Fruit fly (Drosophila melanogaster) whole organism, embryonic: Measurements from ENCODE around the gene Pde9.

Experiments
- Ada2b ChIP-seq: fragments of 200-800 bp; sonication (Bioruptor generic); IDR thresholded peaks from 2 replicates; pipeline ENCODE4 v1.3.6; 2022; ENCODE audit warnings: missing biosample characterization, missing genetic modification characterization
- Asciz ChIP-seq: fragments of 200-800 bp; sonication (Bioruptor generic); optimal IDR thresholded peaks from 2 replicates; lab custom pipeline; 2017; ENCODE audit warnings: missing biosample characterization, mild to moderate bottlenecking, missing genetic modification characterization, missing genetic modification reagents
- Atf6 ChIP-seq: fragments of 200-800 bp; sonication (Bioruptor generic); IDR thresholded peaks from 2 replicates; pipeline ENCODE4 v1.3.6; 2022; ENCODE audit warnings: missing biosample characterization, missing genetic modification characterization
- B-H1 ChIP-seq: fragments of 200-800 bp; sonication (Bioruptor generic); IDR thresholded peaks from 3 replicates; pipeline ENCODE4 v1.3.6; 2022; ENCODE audit warnings: missing biosample characterization, missing genetic modification characterization
- CG11695 ChIP-seq: fragments of 200-800 bp; sonication (Bioruptor generic); IDR thresholded peaks from 3 replicates; pipeline ENCODE4 v1.3.6; 2022; ENCODE audit warnings: missing biosample characterization, missing genetic modification characterization
- CG13624 ChIP-seq: fragments of 200-800 bp; sonication (Bioruptor generic); optimal IDR thresholded peaks from 2 replicates; lab custom pipeline; 2016; ENCODE audit warnings: missing biosample characterization, missing genetic modification characterization
- CG15514 ChIP-seq: fragments of 200-800 bp; sonication (Bioruptor generic); optimal IDR thresholded peaks from 3 replicates; lab custom pipeline; 2017; ENCODE audit warnings: missing biosample characterization, missing genetic modification characterization, mild to moderate bottlenecking, moderate library complexity, missing genetic modification reagents
- CG15601 ChIP-seq: fragments of 200-800 bp; sonication (Bioruptor generic); optimal IDR thresholded peaks from 3 replicates; lab custom pipeline; 2019; ENCODE audit warnings: missing biosample characterization, mild to moderate bottlenecking, missing genetic modification characterization, moderate library complexity
- CG17612 ChIP-seq: fragments of 200-800 bp; sonication (Bioruptor generic); IDR thresholded peaks from 2 replicates; pipeline ENCODE4 v1.3.6; 2022; ENCODE audit warnings: missing biosample characterization, missing genetic modification characterization
- CG17829 ChIP-seq: fragments of 200-800 bp; optimal IDR thresholded peaks from 2 replicates; lab custom pipeline; 2019; ENCODE audit warnings: missing biosample characterization, mild to moderate bottlenecking, missing genetic modification characterization, moderate library complexity
- CG18262 ChIP-seq: fragments of 200-800 bp; optimal IDR thresholded peaks from 3 replicates; lab custom pipeline; 2019; ENCODE audit warnings: missing biosample characterization, mild to moderate bottlenecking, missing genetic modification characterization, moderate library complexity
- CG2202 ChIP-seq: fragments of 200-800 bp; sonication (Bioruptor generic); optimal IDR thresholded peaks from 2 replicates; lab custom pipeline; 2018; ENCODE audit warnings: missing biosample characterization, mild to moderate bottlenecking, missing genetic modification characterization
- CG2712 ChIP-seq: fragments of 200-800 bp; optimal IDR thresholded peaks from 3 replicates; lab custom pipeline; 2019; ENCODE audit warnings: missing biosample characterization, mild to moderate bottlenecking, missing genetic modification characterization, moderate library complexity
- CG31365 ChIP-seq: fragments of 200-800 bp; sonication (Bioruptor generic); optimal IDR thresholded peaks from 2 replicates; lab custom pipeline; 2018; ENCODE audit warnings: missing biosample characterization, mild to moderate bottlenecking, missing genetic modification characterization
- CG3407 ChIP-seq: fragments of 200-800 bp; sonication (Bioruptor generic); optimal IDR thresholded peaks from 2 replicates; lab custom pipeline; 2018; ENCODE audit warnings: missing biosample characterization, mild to moderate bottlenecking, missing genetic modification characterization
- CG6254 ChIP-seq: fragments of 200-800 bp; sonication (Bioruptor generic); optimal IDR thresholded peaks from 3 replicates; lab custom pipeline; 2017; ENCODE audit warnings: mild to moderate bottlenecking, missing biosample characterization, missing genetic modification reagents, missing genetic modification characterization
- CG6791 ChIP-seq: fragments of 200-800 bp; sonication (Bioruptor generic); IDR thresholded peaks from 3 replicates; pipeline ENCODE4 v1.3.6; 2022; ENCODE audit warnings: missing biosample characterization, missing genetic modification characterization; ENCODE audit not compliant: partially characterized antibody
- CG7357 ChIP-seq: fragments of 200-800 bp; sonication (Bioruptor generic); IDR thresholded peaks from 3 replicates; pipeline ENCODE4 v1.3.6; 2022; ENCODE audit warnings: missing biosample characterization, missing genetic modification characterization
- CG8359 ChIP-seq: fragments of 200-800 bp; sonication (Bioruptor generic); optimal IDR thresholded peaks from 2 replicates; lab custom pipeline; 2017; ENCODE audit warnings: missing biosample characterization, mild to moderate bottlenecking, missing genetic modification characterization, borderline replicate concordance
- CG9727 ChIP-seq: fragments of 200-800 bp; sonication (Bioruptor generic); optimal IDR thresholded peaks from 3 replicates; lab custom pipeline; 2017; ENCODE audit warnings: missing biosample characterization, mild to moderate bottlenecking, missing genetic modification characterization
- CkIIα-i1 ChIP-seq: fragments of 200-800 bp; sonication (Bioruptor generic); IDR thresholded peaks from 2 replicates; pipeline ENCODE4 v1.3.6; 2022; ENCODE audit warnings: missing biosample characterization, missing genetic modification characterization
- D ChIP-seq, 2 experiments: fragments of 200-800 bp in 1 of 2; fragments of >200 bp in 1 of 2; sonication (Bioruptor generic) in 1 of 2; optimal IDR thresholded peaks; 2 replicates in 1 of 2; 3 replicates in 1 of 2; lab custom pipeline; 2017; ENCODE audit warnings: mild to moderate bottlenecking in 1 of 2, missing biosample characterization in 1 of 2, missing genetic modification characterization in 1 of 2, missing genetic modification reagents in 1 of 2
- Dfd ChIP-seq, 2 experiments: fragments of >200 bp; optimal IDR thresholded peaks; 2 replicates each; lab custom pipeline; 2017; ENCODE audit warnings: missing biosample characterization in 2 of 2, missing genetic modification characterization in 2 of 2
- Fer1 ChIP-seq: fragments of 200-800 bp; sonication (Bioruptor generic); optimal IDR thresholded peaks from 2 replicates; lab custom pipeline; 2017; ENCODE audit warnings: missing biosample characterization, mild to moderate bottlenecking, missing genetic modification characterization
- HHEX ChIP-seq: fragments of 200-800 bp; sonication (Bioruptor generic); optimal IDR thresholded peaks from 3 replicates; lab custom pipeline; 2017; ENCODE audit warnings: missing biosample characterization, mild to moderate bottlenecking, missing genetic modification characterization, missing genetic modification reagents
- HmgD ChIP-seq: fragments of 200-800 bp; sonication (Bioruptor generic); optimal IDR thresholded peaks from 3 replicates; lab custom pipeline; 2016; ENCODE audit warnings: missing biosample characterization, missing genetic modification characterization
- Jarid2 ChIP-seq: fragments of 200-800 bp; sonication (Bioruptor generic); optimal IDR thresholded peaks from 3 replicates; lab custom pipeline; 2017; ENCODE audit warnings: mild to moderate bottlenecking, missing biosample characterization, missing genetic modification reagents, missing genetic modification characterization
- Pdp1 ChIP-seq, 2 experiments: fragments of 200-800 bp; sonication (Bioruptor generic); optimal IDR thresholded peaks; 3 replicates each; lab custom pipeline; 2016; ENCODE audit warnings: missing biosample characterization in 2 of 2, missing genetic modification characterization in 2 of 2, mild to moderate bottlenecking in 1 of 2, moderate library complexity in 1 of 2
- Rfx ChIP-seq: fragments of 200-800 bp; sonication (Bioruptor generic); IDR thresholded peaks from 2 replicates; pipeline ENCODE4 v1.3.6; 2022; ENCODE audit warnings: missing biosample characterization, missing genetic modification characterization
- Sry-δ ChIP-seq: fragments of 200-800 bp; sonication (Bioruptor generic); optimal IDR thresholded peaks from 2 replicates; lab custom pipeline; 2016; ENCODE audit warnings: missing biosample characterization, missing genetic modification characterization
- Tbp ChIP-seq: fragments of >200 bp; optimal IDR thresholded peaks from 2 replicates; lab custom pipeline; 2018; ENCODE audit warnings: missing biosample characterization, missing genetic modification characterization
- caup ChIP-seq: fragments of 200-800 bp; sonication (Bioruptor generic); optimal IDR thresholded peaks from 3 replicates; lab custom pipeline; 2017; ENCODE audit warnings: missing biosample characterization, mild to moderate bottlenecking, missing genetic modification characterization, moderate library complexity; ENCODE audit not compliant: severe bottlenecking
- cg ChIP-seq: fragments of 200-800 bp; sonication (Bioruptor generic); optimal IDR thresholded peaks from 3 replicates; lab custom pipeline; 2019; ENCODE audit warnings: missing biosample characterization, mild to moderate bottlenecking, missing genetic modification characterization, moderate library complexity
- da ChIP-seq: fragments of 200-800 bp; sonication (Bioruptor generic); optimal IDR thresholded peaks from 2 replicates; lab custom pipeline; 2016; ENCODE audit warnings: missing biosample characterization, missing genetic modification characterization
- dmrt99B ChIP-seq: fragments of 200-800 bp; sonication (Bioruptor generic); optimal IDR thresholded peaks from 2 replicates; lab custom pipeline; 2018; ENCODE audit warnings: missing biosample characterization, mild to moderate bottlenecking, missing genetic modification characterization, moderate library complexity
- exex ChIP-seq: fragments of 200-800 bp; sonication (Bioruptor generic); optimal IDR thresholded peaks from 4 replicates; lab custom pipeline; 2018; ENCODE audit warnings: missing biosample characterization, mild to moderate bottlenecking, missing genetic modification characterization, moderate library complexity
- fd3F ChIP-seq: fragments of 200-800 bp; sonication (Bioruptor generic); optimal IDR thresholded peaks from 2 replicates; lab custom pipeline; 2018; ENCODE audit warnings: missing biosample characterization, mild to moderate bottlenecking, missing genetic modification characterization, moderate library complexity
- fd64A ChIP-seq: fragments of 200-800 bp; sonication (Bioruptor generic); optimal IDR thresholded peaks from 3 replicates; lab custom pipeline; 2018; ENCODE audit warnings: missing biosample characterization, mild to moderate bottlenecking, missing genetic modification characterization
- grn ChIP-seq: fragments of 200-800 bp; sonication (Bioruptor generic); optimal IDR thresholded peaks from 3 replicates; lab custom pipeline; 2017; ENCODE audit warnings: missing biosample characterization, missing genetic modification characterization
- ham ChIP-seq: fragments of 200-800 bp; sonication (Bioruptor generic); IDR thresholded peaks from 2 replicates; pipeline ENCODE4 v1.3.6; 2022; ENCODE audit warnings: missing biosample characterization, missing genetic modification characterization
- hb ChIP-seq: fragments of 200-800 bp; sonication (Bioruptor generic); IDR thresholded peaks from 3 replicates; pipeline ENCODE4 v1.3.6; 2022; ENCODE audit warnings: missing biosample characterization, missing genetic modification characterization; ENCODE audit not compliant: partially characterized antibody
- kni ChIP-seq: fragments of 200-800 bp; sonication (Bioruptor generic); optimal IDR thresholded peaks from 3 replicates; lab custom pipeline; 2017; ENCODE audit warnings: mild to moderate bottlenecking, missing biosample characterization, missing genetic modification reagents, missing genetic modification characterization
- lola ChIP-seq, 3 experiments: fragments of >200 bp in 2 of 3; fragments of 200-800 bp in 1 of 3; sonication (Bioruptor generic) in 1 of 3; optimal IDR thresholded peaks; 2 replicates each; lab custom pipeline; 2017 to 2019; ENCODE audit warnings: missing biosample characterization in 3 of 3, missing genetic modification characterization in 3 of 3, mild to moderate bottlenecking in 1 of 3, moderate library complexity in 1 of 3
- lov ChIP-seq, 2 experiments: fragments of 200-800 bp in 1 of 2; fragments of >200 bp in 1 of 2; sonication (Bioruptor generic) in 1 of 2; IDR thresholded peaks in 1 of 2; optimal IDR thresholded peaks in 1 of 2; 2 replicates in 1 of 2; 3 replicates in 1 of 2; pipeline versions ENCODE4 v1.3.6 to Lab custom; 2017 to 2022; ENCODE audit warnings: missing biosample characterization in 1 of 2, missing genetic modification characterization in 1 of 2
- onecut ChIP-seq: fragments of 200-800 bp; sonication (Bioruptor generic); IDR thresholded peaks from 2 replicates; pipeline ENCODE4 v1.3.6; 2022; ENCODE audit warnings: missing biosample characterization, missing genetic modification characterization
- vfl ChIP-seq: fragments of 200-800 bp; sonication (Bioruptor generic); optimal IDR thresholded peaks from 2 replicates; lab custom pipeline; 2016; ENCODE audit warnings: missing biosample characterization, missing genetic modification characterization
- vvl ChIP-seq: fragments of 200-800 bp; sonication (Bioruptor generic); IDR thresholded peaks from 2 replicates; pipeline ENCODE4 v1.3.6; 2022; ENCODE audit warnings: missing biosample characterization, missing genetic modification characterization
- zf30C ChIP-seq: fragments of 200-800 bp; sonication (Bioruptor generic); optimal IDR thresholded peaks from 3 replicates; lab custom pipeline; 2018; ENCODE audit warnings: missing biosample characterization, mild to moderate bottlenecking, missing genetic modification characterization

Gene Pde9

dm6 chrX:12889075-12889474, 8.1 kb downstream of the Pde9 start (continued):
- TF ChIP-seq Sry-δ (GFP tag; lab: Kevin White, UChicago) (no peak), CkIIα-i1 (GFP tag; lab: Robert Waterston, UW) (no peak), fd64A (GFP tag; lab: Kevin White, UChicago) (peak; percentile 72), CG31365 (peak; percentile 46), CG7357 (no peak), CG15601 (tag; lab: Kevin White, UChicago) (peak; percentile 60), exex (tag; lab: Kevin White, UChicago) (no peak), HHEX (peak; percentile 25), vvl (GFP tag; lab: Robert Waterston, UW) (0 out of 2 replicates have a peak, but pooled peaks have one; percentile 16), fd3F (GFP tag; lab: Kevin White, UChicago) (peak; percentile 8), HmgD (GFP tag; lab: Kevin White, UChicago) (no peak), CG8359 (GFP tag; lab: Kevin White, UChicago) (peak; percentile 36), CG18262 (tag; lab: Kevin White, UChicago) (peak; percentile 49), CG2712 (tag; lab: Kevin White, UChicago) (peak; percentile 31), B-H1 (GFP tag; lab: Robert Waterston, UW) (no peak), CG3407 (GFP tag; lab: Kevin White, UChicago) (peak; percentile 8), ham (no peak), Fer1 (GFP tag; lab: Kevin White, UChicago) (peak; percentile 25), Asciz (GFP tag; lab: Kevin White, UChicago) (peak; percentile 67), CG2202 (tag; lab: Kevin White, UChicago) (peak; percentile 65), lola (GFP tag; optimal IDR thresholded peaks at IDR 0.05; lab: Kevin White, UChicago) (no peak), Tbp (no peak), CG15514 (GFP tag; lab: Kevin White, UChicago) (peak; percentile 27), Pdp1 (GFP tag; optimal IDR thresholded peaks at IDR 0.05; lab: Kevin White, UChicago) (peak in 1 of 2 experiments; percentile 10), hb (GFP tag; lab: Robert Waterston, UW) (no peak), kni (GFP tag; lab: Kevin White, UChicago) (peak; percentile 51), Rfx (GFP tag; lab: Robert Waterston, UW) (peak; percentile 12; the same call in 1 of the 2 replicates), CG6254 (GFP tag; lab: Kevin White, UChicago) (peak; percentile 56), Jarid2 (peak; percentile 11), CG17612 (no peak), CG9727 (peak; percentile 12), onecut (peak; percentile 23; the same call in 1 of the 2 replicates), zf30C (no peak), Atf6 (peak; percentile 25; the same call in 1 of the 2 replicates), D (optimal IDR thresholded peaks at IDR 0.05; lab: Kevin White, UChicago) (no peak), D (GFP tag; optimal IDR thresholded peaks at IDR 0.05; lab: Kevin White, UChicago) (peak; percentile 28), Ada2b (GFP tag; lab: Robert Waterston, UW) (no peak), vfl (GFP tag; lab: Kevin White, UChicago) (no peak), CG17829 (no peak), Dfd (GFP tag; optimal IDR thresholded peaks at IDR 0.05; lab: Kevin White, UChicago) (no peak), lov (optimal IDR thresholded peaks at IDR 0.05; lab: Kevin White, UChicago) (no peak), lov (GFP tag; IDR thresholded peaks at IDR 0.05; lab: Robert Waterston, UW) (peak; percentile 20; the same call in 1 of the 3 replicates), da (no peak), CG13624 (no peak), grn (GFP tag; lab: Kevin White, UChicago) (peak; percentile 15), CG11695 (GFP tag; lab: Robert Waterston, UW) (0 out of 3 replicates have a peak, but pooled peaks have one; percentile 21), caup (GFP tag; lab: Kevin White, UChicago) (peak; percentile 28), cg (GFP tag; lab: Kevin White, UChicago) (peak; percentile 24), dmrt99B (peak; percentile 37), CG6791 (no peak)
